Worm (Caenorhabditis elegans) whole organism, young adult: ENCODE data around the gene twk-4.

Source experiments
- F33H1.4 ChIP-seq: fragments of 200-800 bp; sonication (Bioruptor generic); IDR thresholded peaks from 2 replicates; pipeline ENCODE4 v1.3.6; 2022; ENCODE audit warnings: missing genetic modification reagents, missing genetic modification characterization, missing compliant biosample characterization
- F49E8.2 ChIP-seq: sonication (generic microtip); optimal IDR thresholded peaks from 3 replicates; lab custom pipeline; 2017; ENCODE audit warnings: missing genetic modification characterization, mild to moderate bottlenecking, missing compliant biosample characterization, antibody characterized with exemption, moderate library complexity; ENCODE audit not compliant: insufficient read depth
- cebp-2 ChIP-seq: fragments of 200-800 bp; sonication (Bioruptor generic); IDR thresholded peaks from 2 replicates; pipeline ENCODE4 v1.3.6; 2022; ENCODE audit warnings: missing genetic modification characterization, missing compliant biosample characterization

DNA sequence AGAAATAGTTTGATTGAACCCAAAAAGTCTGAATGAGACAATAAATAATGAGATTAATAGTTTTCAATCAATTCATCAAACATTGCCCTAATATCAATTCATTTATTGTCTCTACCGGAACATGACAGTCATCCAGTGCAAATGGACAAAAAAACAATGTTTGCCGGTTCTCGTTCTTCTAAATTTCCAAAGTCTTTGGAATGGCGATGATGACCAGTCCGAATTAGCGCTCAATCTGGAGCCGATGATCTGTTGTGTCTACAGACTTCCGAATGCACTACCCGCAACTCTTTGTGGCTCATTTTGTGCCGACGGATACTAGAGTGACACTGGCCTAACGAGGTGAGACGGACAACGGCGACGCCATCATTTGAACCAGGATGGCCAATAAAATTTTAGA, 42.2 kb upstream of the twk-4 start, which contains the start of gene T26C5.3:
- TF ChIP-seq F33H1.4 (GFP tag; lab: Robert Waterston, UW) (no peak), F49E8.2 (no peak), cebp-2 (GFP tag; lab: Robert Waterston, UW) (no peak)
